Worm (Caenorhabditis elegans) whole organism, L4 larva: Measurements from ENCODE around the gene str-230.

ENCODE experiments used
- D1046.2 ChIP-seq: fragments of 200-800 bp; sonication (Bioruptor generic); IDR thresholded peaks from 2 replicates; pipeline ENCODE4 v1.3.6; 2022; ENCODE audit warnings: missing genetic modification characterization, missing compliant biosample characterization
- F10B5.3 ChIP-seq: sonication (generic microtip); optimal IDR thresholded peaks from 2 replicates; lab custom pipeline; 2016; ENCODE audit warnings: mild to moderate bottlenecking, missing genetic modification characterization, missing compliant biosample characterization
- F37D6.2 ChIP-seq: sonication (generic microtip); optimal IDR thresholded peaks from 2 replicates; lab custom pipeline; 2016; ENCODE audit warnings: mild to moderate bottlenecking, missing genetic modification characterization, missing compliant biosample characterization
- F44E2.7 ChIP-seq: fragments of 200-800 bp; sonication (Bioruptor generic); IDR thresholded peaks from 2 replicates; pipeline ENCODE4 v2.1.2; 2022; ENCODE audit warnings: missing genetic modification characterization, missing compliant biosample characterization
- T26A8.4 ChIP-seq: fragments of 200-800 bp; sonication (Bioruptor generic); IDR thresholded peaks from 2 replicates; pipeline ENCODE4 v1.3.6; 2022; ENCODE audit warnings: missing genetic modification characterization, missing compliant biosample characterization
- Y105C5A.15 ChIP-seq: fragments of 200-800 bp; sonication (Bioruptor generic); IDR thresholded peaks from 2 replicates; pipeline ENCODE4 v1.3.6; 2022; ENCODE audit warnings: missing genetic modification characterization, missing compliant biosample characterization
- Y75B8A.6 ChIP-seq: fragments of 200-800 bp; sonication (Bioruptor generic); IDR thresholded peaks from 2 replicates; pipeline ENCODE4 v1.3.6; 2022; ENCODE audit warnings: missing genetic modification reagents, missing genetic modification characterization, missing compliant biosample characterization
- ZK546.5 ChIP-seq, 2 experiments: sonication (generic microtip); optimal IDR thresholded peaks; 2 replicates each; lab custom pipeline; 2017; ENCODE audit warnings: missing biosample characterization in 2 of 2, missing genetic modification characterization in 2 of 2
- aha-1 ChIP-seq: fragments of 150-350 bp; peaks from one replicate; lab custom pipeline; 2014; ENCODE audit warnings: missing biosample characterization, missing genetic modification characterization
- ceh-20 ChIP-seq: fragments of 200-800 bp; sonication (Bioruptor generic); IDR thresholded peaks from 2 replicates; pipeline ENCODE4 v1.3.6; 2022; ENCODE audit warnings: missing genetic modification reagents, missing genetic modification characterization, missing compliant biosample characterization
- ceh-44 ChIP-seq: fragments of 200-800 bp; sonication (Bioruptor generic); IDR thresholded peaks from 2 replicates; pipeline ENCODE4 v1.3.6; 2022; ENCODE audit warnings: missing genetic modification reagents, missing genetic modification characterization, missing compliant biosample characterization
- ces-1 ChIP-seq: fragments of 150-350 bp; sonication (generic microtip); optimal IDR thresholded peaks from 4 replicates; lab custom pipeline; 2014; ENCODE audit warnings: missing biosample characterization, missing genetic modification reagents, missing genetic modification characterization
- daf-19 ChIP-seq: fragments of 200-800 bp; sonication (Bioruptor generic); conservative IDR thresholded peaks from 2 replicates; pipeline ENCODE4 v1.3.6; 2022; ENCODE audit warnings: missing genetic modification characterization, missing compliant biosample characterization
- dmd-6 ChIP-seq: fragments of 200-800 bp; sonication (Bioruptor generic); IDR thresholded peaks from 2 replicates; pipeline ENCODE4 v1.3.6; 2022; ENCODE audit warnings: missing genetic modification reagents, missing genetic modification characterization, missing compliant biosample characterization
- dmd-9 ChIP-seq: fragments of 200-800 bp; sonication (Bioruptor generic); IDR thresholded peaks from 2 replicates; pipeline ENCODE4 v1.3.6; 2022; ENCODE audit warnings: missing genetic modification reagents, missing genetic modification characterization, missing compliant biosample characterization
- dpl-1 ChIP-seq: fragments of 150-350 bp; optimal IDR thresholded peaks from 2 replicates; lab custom pipeline; 2014; ENCODE audit warnings: missing biosample characterization, missing genetic modification reagents, missing genetic modification characterization
- egl-43 ChIP-seq: fragments of 200-800 bp; sonication (Bioruptor generic); IDR thresholded peaks from 2 replicates; pipeline ENCODE4 v1.3.6; 2022; ENCODE audit warnings: missing genetic modification reagents, missing genetic modification characterization, missing compliant biosample characterization
- fkh-10 ChIP-seq: fragments of 150-350 bp; optimal IDR thresholded peaks from 2 replicates; lab custom pipeline; 2014; ENCODE audit warnings: missing biosample characterization, missing genetic modification reagents, missing genetic modification characterization
- fos-1 ChIP-seq: fragments of 150-350 bp; optimal IDR thresholded peaks from 2 replicates; lab custom pipeline; 2014; ENCODE audit warnings: missing biosample characterization, missing genetic modification characterization
- hlh-11 ChIP-seq: fragments of 200-800 bp; sonication (Bioruptor generic); optimal IDR thresholded peaks from 2 replicates; lab custom pipeline; 2018; ENCODE audit warnings: mild to moderate bottlenecking, missing genetic modification characterization, missing compliant biosample characterization
- jun-1 ChIP-seq: fragments of 150-350 bp; optimal IDR thresholded peaks from 2 replicates; lab custom pipeline; 2014; ENCODE audit warnings: missing biosample characterization, missing genetic modification reagents, missing genetic modification characterization
- lim-7 ChIP-seq: fragments of 200-800 bp; sonication (Bioruptor generic); IDR thresholded peaks from 2 replicates; pipeline ENCODE4 v1.3.6; 2022; ENCODE audit warnings: missing genetic modification characterization, missing compliant biosample characterization
- lin-38 ChIP-seq: fragments of 200-800 bp; sonication (Bioruptor generic); IDR thresholded peaks from 2 replicates; pipeline ENCODE4 v1.3.6; 2022; ENCODE audit warnings: missing genetic modification reagents, missing genetic modification characterization, missing compliant biosample characterization
- lin-39 ChIP-seq: fragments of 150-350 bp; optimal IDR thresholded peaks from 2 replicates; lab custom pipeline; 2014; ENCODE audit warnings: missing biosample characterization, missing genetic modification reagents, missing genetic modification characterization
- lsy-2 ChIP-seq, 2 experiments: fragments of 150-350 bp in 1 of 2; sonication (generic microtip) in 1 of 2; optimal IDR thresholded peaks; 2 replicates each; lab custom pipeline; 2014 to 2017; ENCODE audit warnings: missing biosample characterization in 2 of 2, missing genetic modification characterization in 2 of 2
- madf-9 ChIP-seq: fragments of 200-800 bp; sonication (Bioruptor generic); conservative IDR thresholded peaks from 2 replicates; pipeline ENCODE4 v1.3.6; 2022; ENCODE audit warnings: missing genetic modification reagents, missing genetic modification characterization, missing compliant biosample characterization
- mep-1 ChIP-seq: fragments of 150-350 bp; sonication (generic microtip); optimal IDR thresholded peaks from 3 replicates; lab custom pipeline; 2014; ENCODE audit warnings: missing biosample characterization, missing genetic modification characterization
- mes-2 ChIP-seq: sonication (generic microtip); optimal IDR thresholded peaks from 2 replicates; lab custom pipeline; 2016; ENCODE audit warnings: missing genotype, mild to moderate bottlenecking, missing genetic modification characterization, missing compliant biosample characterization; ENCODE audit not compliant: poor library complexity, severe bottlenecking
- nhr-28 ChIP-seq: fragments of 150-350 bp; optimal IDR thresholded peaks from 2 replicates; lab custom pipeline; 2014; ENCODE audit warnings: missing biosample characterization, missing genetic modification characterization
- nhr-42 ChIP-seq: fragments of 200-800 bp; sonication (Bioruptor generic); IDR thresholded peaks from 2 replicates; pipeline ENCODE4 v1.3.6; 2022; ENCODE audit warnings: missing genetic modification characterization, missing compliant biosample characterization
- nhr-48 ChIP-seq: sonication (generic microtip); optimal IDR thresholded peaks from 2 replicates; lab custom pipeline; 2016; ENCODE audit warnings: mild to moderate bottlenecking, missing genetic modification characterization, missing compliant biosample characterization
- rbr-2 ChIP-seq: sonication (generic microtip); optimal IDR thresholded peaks from 2 replicates; lab custom pipeline; 2016; ENCODE audit warnings: missing genotype, missing genetic modification characterization, missing compliant biosample characterization
- sdz-12 ChIP-seq: fragments of 200-800 bp; sonication (Bioruptor generic); optimal IDR thresholded peaks from 2 replicates; lab custom pipeline; 2018; ENCODE audit warnings: mild to moderate bottlenecking, missing genetic modification characterization, missing compliant biosample characterization
- skn-1 ChIP-seq: fragments of 150-350 bp; optimal IDR thresholded peaks from 2 replicates; lab custom pipeline; 2014; ENCODE audit warnings: missing biosample characterization, missing genetic modification characterization
- spr-3 ChIP-seq: fragments of 200-800 bp; sonication (Bioruptor generic); optimal IDR thresholded peaks from 2 replicates; lab custom pipeline; 2018; ENCODE audit warnings: mild to moderate bottlenecking, missing genetic modification characterization, missing compliant biosample characterization
- tag-97 ChIP-seq: fragments of 200-800 bp; sonication (Bioruptor generic); IDR thresholded peaks from 2 replicates; pipeline ENCODE4 v1.3.6; 2022; ENCODE audit warnings: missing genetic modification characterization, missing compliant biosample characterization
- vab-7 ChIP-seq: fragments of 200-800 bp; sonication (Bioruptor generic); IDR thresholded peaks from 2 replicates; pipeline ENCODE4 v1.3.6; 2022; ENCODE audit warnings: missing genetic modification reagents, missing genetic modification characterization, missing compliant biosample characterization
- zip-2 ChIP-seq: fragments of 150-350 bp; optimal IDR thresholded peaks from 2 replicates; lab custom pipeline; 2014; ENCODE audit warnings: missing biosample characterization, missing genetic modification characterization
- ztf-11 ChIP-seq: fragments of 150-350 bp; optimal IDR thresholded peaks from 2 replicates; lab custom pipeline; 2014; ENCODE audit warnings: missing biosample characterization, missing genetic modification characterization
- ztf-7 ChIP-seq: fragments of 150-350 bp; optimal IDR thresholded peaks from 2 replicates; lab custom pipeline; 2014; ENCODE audit warnings: missing biosample characterization, missing genetic modification characterization

The str-230 gene

ce11 chrV:14185438-14185837 is 25.2 kb downstream of the str-230 start, which contains the start of the genes trm-1 and ints-2 (continued):
- no peak for TF ChIP-seq ztf-7 (tag; lab: Kevin White, UChicago)
- TF ChIP-seq skn-1 (tag; lab: Kevin White, UChicago) = no peak
- no peak for TF ChIP-seq Y75B8A.6 (GFP tag; lab: Robert Waterston, UW)
- TF ChIP-seq dpl-1 (GFP tag; lab: Kevin White, UChicago) = peak; percentile 66
- peak in 1 of 2 experiments; percentile 77 for TF ChIP-seq lsy-2 (tag; optimal IDR thresholded peaks at IDR 0.05; lab: Kevin White, UChicago)
- TF ChIP-seq tag-97 (GFP tag; lab: Robert Waterston, UW) = no peak
- TF ChIP-seq vab-7 (GFP tag; lab: Robert Waterston, UW) = no peak
- TF ChIP-seq nhr-28 = peak; percentile 28
- no peak for TF ChIP-seq nhr-48 (tag; lab: Kevin White, UChicago)
- TF ChIP-seq nhr-42 = no peak
- no peak for TF ChIP-seq mep-1 (tag; lab: Kevin White, UChicago)
- TF ChIP-seq F44E2.7 = no peak
- TF ChIP-seq F10B5.3 (tag; lab: Kevin White, UChicago) = no peak
- no peak for TF ChIP-seq Y105C5A.15 (GFP tag; lab: Robert Waterston, UW)
- TF ChIP-seq mes-2 (tag; lab: Kevin White, UChicago) = peak; percentile 85
- no peak for TF ChIP-seq egl-43 (GFP tag; lab: Robert Waterston, UW)
- TF ChIP-seq lim-7 = no peak
- peak; percentile 97 for TF ChIP-seq lin-38 (GFP tag; lab: Robert Waterston, UW)
- no peak for TF ChIP-seq sdz-12 (GFP tag; lab: Kevin White, UChicago)
- no peak for TF ChIP-seq ztf-11 (tag; lab: Kevin White, UChicago)
- TF ChIP-seq ceh-20 (GFP tag; lab: Robert Waterston, UW) = no peak
- TF ChIP-seq ces-1 (GFP tag; lab: Kevin White, UChicago) = peak; percentile 5
- no peak for TF ChIP-seq D1046.2 (GFP tag; lab: Robert Waterston, UW)
- TF ChIP-seq spr-3 (GFP tag; lab: Kevin White, UChicago) = no peak
- TF ChIP-seq rbr-2 (tag; lab: Kevin White, UChicago) = peak; percentile 53
- no peak for TF ChIP-seq dmd-9 (GFP tag; lab: Robert Waterston, UW)
- no peak for TF ChIP-seq fos-1 (tag; lab: Kevin White, UChicago)
- TF ChIP-seq F37D6.2 (tag; lab: Kevin White, UChicago) = no peak
- TF ChIP-seq dmd-6 (GFP tag; lab: Robert Waterston, UW) = peak; percentile 24; the same call in 1 of the 2 replicates
- no peak for TF ChIP-seq ZK546.5 (tag; optimal IDR thresholded peaks at IDR 0.05; lab: Kevin White, UChicago)
- TF ChIP-seq fkh-10 (GFP tag; lab: Kevin White, UChicago) = peak; percentile 28

- TF ChIP-seq jun-1 (tag; lab: Kevin White, UChicago) (no peak), spr-3 (GFP tag; lab: Kevin White, UChicago) (no peak), T26A8.4 (GFP tag; lab: Robert Waterston, UW) (no peak), daf-19 (no peak), aha-1 (tag; lab: Kevin White, UChicago) (peak; percentile 3)
Observed at ce11 chrV:14182860-14183259, 27.8 kb downstream of the str-230 start, which contains the start of gene cest-2.3. Gene cest-2.3, minus strand, starts transcription at chrV:14182960.

ce11 chrV:14179947-14180346 is 30.7 kb downstream of the str-230 start, which contains the start of gene ZC376.8:
Gene ZC376.8, plus strand, starts transcription at chrV:14180247.
- TF ChIP-seq madf-9 (GFP tag; lab: Robert Waterston, UW) (no peak), aha-1 (tag; lab: Kevin White, UChicago) (peak; percentile 24), lin-39 (tag; lab: Kevin White, UChicago) (no peak), F37D6.2 (tag; lab: Kevin White, UChicago) (no peak), zip-2 (tag; lab: Kevin White, UChicago) (no peak), hlh-11 (tag; lab: Kevin White, UChicago) (no peak), ceh-44 (GFP tag; lab: Robert Waterston, UW) (no peak)
